Fruit fly (Drosophila melanogaster): ENCODE measurements around the gene Stip1.

DNA sequence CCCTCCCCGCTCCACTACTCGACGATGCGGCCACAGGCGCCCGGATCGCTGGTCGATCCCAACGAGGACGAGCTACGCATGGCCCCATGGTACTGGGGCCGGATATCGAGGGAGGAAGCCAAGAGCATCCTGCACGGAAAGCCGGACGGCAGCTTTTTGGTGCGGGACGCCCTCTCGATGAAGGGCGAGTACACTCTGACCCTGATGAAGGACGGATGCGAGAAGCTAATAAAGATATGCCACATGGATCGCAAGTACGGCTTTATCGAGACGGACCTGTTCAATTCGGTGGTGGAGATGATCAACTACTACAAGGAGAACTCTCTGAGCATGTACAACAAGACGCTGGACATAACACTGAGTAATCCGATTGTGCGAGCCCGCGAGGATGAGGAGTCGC lies 4.1 kb downstream of the Stip1 start:
- TF ChIP-seq psq (optimal IDR thresholded peaks at IDR 0.05) (no peak), pan (optimal IDR thresholded peaks at IDR 0.05) (no peak), usp (GFP tag; optimal IDR thresholded peaks at IDR 0.05) (no peak), CG8478 (optimal IDR thresholded peaks at IDR 0.05) (no peak), Dll (optimal IDR thresholded peaks at IDR 0.05) (no peak)

Measured in whole organism.